Worm (Caenorhabditis elegans) whole organism, mixed stage, embryonic: ENCODE data around the gene str-46.

Source experiments
- M03D4.4 ChIP-seq: sonication (generic microtip); optimal IDR thresholded peaks from 2 replicates; lab custom pipeline; 2017; ENCODE audit warnings: mild to moderate bottlenecking, missing genetic modification characterization, missing compliant biosample characterization
- bed-3 ChIP-seq: fragments of 200-800 bp; sonication (Bioruptor generic); optimal IDR thresholded peaks from 3 replicates; lab custom pipeline; 2018; ENCODE audit warnings: mild to moderate bottlenecking, missing genetic modification characterization, moderate library complexity, missing compliant biosample characterization
- ceh-39 ChIP-seq: fragments of 150-350 bp; optimal IDR thresholded peaks from 2 replicates; lab custom pipeline; 2014; ENCODE audit warnings: missing biosample characterization, missing genetic modification characterization
- ceh-43 ChIP-seq: fragments of 200-800 bp; sonication (Bioruptor generic); optimal IDR thresholded peaks from 2 replicates; lab custom pipeline; 2018; ENCODE audit warnings: mild to moderate bottlenecking, missing genetic modification characterization, moderate library complexity, missing compliant biosample characterization
- ceh-83 ChIP-seq: fragments of 200-800 bp; sonication (Bioruptor generic); optimal IDR thresholded peaks from 2 replicates; lab custom pipeline; 2018; ENCODE audit warnings: mild to moderate bottlenecking, missing genetic modification characterization, missing compliant biosample characterization
- ces-1 ChIP-seq: fragments of 150-350 bp; optimal IDR thresholded peaks from 2 replicates; lab custom pipeline; 2014; ENCODE audit warnings: missing biosample characterization, missing genetic modification reagents, missing genetic modification characterization
- cnd-1 ChIP-seq: fragments of 200-800 bp; sonication (Bioruptor generic); optimal IDR thresholded peaks from 2 replicates; lab custom pipeline; 2018; ENCODE audit warnings: mild to moderate bottlenecking, missing genetic modification characterization, missing compliant biosample characterization
- drap-1 ChIP-seq: fragments of 200-800 bp; sonication (Bioruptor generic); optimal IDR thresholded peaks from 3 replicates; lab custom pipeline; 2018; ENCODE audit warnings: mild to moderate bottlenecking, missing genetic modification characterization, missing compliant biosample characterization
- elt-1 ChIP-seq: sonication (generic microtip); optimal IDR thresholded peaks from 2 replicates; lab custom pipeline; 2017; ENCODE audit warnings: missing genetic modification characterization, mild to moderate bottlenecking, missing compliant biosample characterization, antibody characterized with exemption, moderate library complexity, borderline replicate concordance; ENCODE audit not compliant: insufficient read depth
- elt-3 ChIP-seq: fragments of 150-350 bp; optimal IDR thresholded peaks from 2 replicates; lab custom pipeline; 2014; ENCODE audit warnings: missing biosample characterization, missing genetic modification characterization
- flh-1 ChIP-seq: fragments of 200-800 bp; sonication (Bioruptor generic); optimal IDR thresholded peaks from 2 replicates; lab custom pipeline; 2018; ENCODE audit warnings: mild to moderate bottlenecking, missing genetic modification characterization, moderate library complexity, missing compliant biosample characterization
- ham-2 ChIP-seq: fragments of 200-800 bp; sonication (Bioruptor generic); optimal IDR thresholded peaks from 2 replicates; lab custom pipeline; 2018; ENCODE audit warnings: mild to moderate bottlenecking, missing genetic modification characterization, missing compliant biosample characterization
- lin-13 ChIP-seq: fragments of 150-350 bp; optimal IDR thresholded peaks from 2 replicates; lab custom pipeline; 2014; ENCODE audit warnings: missing biosample characterization, missing genetic modification characterization
- lin-32 ChIP-seq: fragments of 200-800 bp; sonication (Bioruptor generic); optimal IDR thresholded peaks from 2 replicates; lab custom pipeline; 2018; ENCODE audit warnings: mild to moderate bottlenecking, missing genetic modification characterization, missing compliant biosample characterization
- lsy-2 ChIP-seq: fragments of 150-350 bp; optimal IDR thresholded peaks from 2 replicates; lab custom pipeline; 2014; ENCODE audit warnings: missing biosample characterization, missing genetic modification characterization
- mab-5 ChIP-seq: fragments of 150-350 bp; optimal IDR thresholded peaks from 2 replicates; lab custom pipeline; 2014; ENCODE audit warnings: missing biosample characterization, missing genetic modification characterization
- mep-1 ChIP-seq: fragments of 150-350 bp; optimal IDR thresholded peaks from 2 replicates; lab custom pipeline; 2017; ENCODE audit warnings: missing biosample characterization, missing genetic modification reagents, missing genetic modification characterization, inconsistent platforms
- mls-2 ChIP-seq: sonication (generic microtip); optimal IDR thresholded peaks from 2 replicates; lab custom pipeline; 2016; ENCODE audit warnings: mild to moderate bottlenecking, missing genetic modification characterization, moderate library complexity, missing compliant biosample characterization
- nhr-12 ChIP-seq: fragments of 150-350 bp; optimal IDR thresholded peaks from 2 replicates; lab custom pipeline; 2014; ENCODE audit warnings: missing biosample characterization, missing genetic modification characterization
- nhr-28 ChIP-seq: fragments of 150-350 bp; optimal IDR thresholded peaks from 2 replicates; lab custom pipeline; 2014; ENCODE audit warnings: missing biosample characterization, missing genetic modification characterization
- nhr-76 ChIP-seq: sonication (generic microtip); optimal IDR thresholded peaks from 2 replicates; lab custom pipeline; 2017; ENCODE audit warnings: missing biosample characterization, missing genetic modification characterization
- pha-4 ChIP-seq: fragments of 150-350 bp; optimal IDR thresholded peaks from 2 replicates; lab custom pipeline; 2018; ENCODE audit warnings: missing biosample characterization, missing genetic modification reagents, missing genetic modification characterization
- snpc-4 ChIP-seq: fragments of 150-350 bp; optimal IDR thresholded peaks from 2 replicates; lab custom pipeline; 2014; ENCODE audit warnings: missing biosample characterization, missing genetic modification characterization
- tbx-8 ChIP-seq: fragments of 200-800 bp; sonication (Bioruptor generic); optimal IDR thresholded peaks from 2 replicates; lab custom pipeline; 2018; ENCODE audit warnings: mild to moderate bottlenecking, missing genetic modification characterization, moderate library complexity, missing compliant biosample characterization
- unc-120 ChIP-seq: sonication (generic microtip); optimal IDR thresholded peaks from 2 replicates; lab custom pipeline; 2017; ENCODE audit warnings: missing genetic modification characterization, missing compliant biosample characterization; ENCODE audit not compliant: poor library complexity, severe bottlenecking
- unc-39 ChIP-seq: fragments of 150-350 bp; optimal IDR thresholded peaks from 2 replicates; lab custom pipeline; 2014; ENCODE audit warnings: missing biosample characterization, missing genetic modification characterization
- unc-62 ChIP-seq: fragments of 150-350 bp; optimal IDR thresholded peaks from 2 replicates; lab custom pipeline; 2014; ENCODE audit warnings: missing biosample characterization, missing genetic modification reagents, missing genetic modification characterization
- zip-8 ChIP-seq: fragments of 150-350 bp; optimal IDR thresholded peaks from 2 replicates; lab custom pipeline; 2014; ENCODE audit warnings: missing biosample characterization, missing genetic modification characterization
- ztf-11 ChIP-seq: fragments of 150-350 bp; optimal IDR thresholded peaks from 2 replicates; lab custom pipeline; 2014; ENCODE audit warnings: missing biosample characterization, missing genetic modification characterization

Gene str-46

ce11 chrV:2857842-2858241 lies 41.9 kb downstream of the str-46 start, which contains the start of gene srj-55:
Gene srj-55, minus strand, starts transcription at chrV:2857942.
- TF ChIP-seq elt-1 (no peak), mls-2 (tag; lab: Kevin White, UChicago) (no peak), nhr-76 (tag; lab: Kevin White, UChicago) (no peak), mab-5 (tag; lab: Kevin White, UChicago) (no peak), unc-120 (tag; lab: Kevin White, UChicago) (no peak), nhr-12 (tag; lab: Kevin White, UChicago) (no peak), lin-32 (GFP tag; lab: Kevin White, UChicago) (no peak), nhr-28 (no peak), flh-1 (GFP tag; lab: Kevin White, UChicago) (no peak), unc-39 (tag; lab: Kevin White, UChicago) (no peak)

ce11 chrV:2855473-2855872 lies 44.3 kb downstream of the str-46 start, which contains the start of gene srj-57:
Gene srj-57, minus strand, starts transcription at chrV:2855573.
- TF ChIP-seq ces-1 (GFP tag; lab: Kevin White, UChicago) (no peak), lin-13 (tag; lab: Kevin White, UChicago) (no peak), bed-3 (GFP tag; lab: Kevin White, UChicago) (no peak), ztf-11 (tag; lab: Kevin White, UChicago) (no peak), lsy-2 (tag; lab: Kevin White, UChicago) (no peak), cnd-1 (tag; lab: Kevin White, UChicago) (no peak), drap-1 (no peak), nhr-76 (tag; lab: Kevin White, UChicago) (no peak), tbx-8 (GFP tag; lab: Kevin White, UChicago) (no peak), pha-4 (no peak), mls-2 (tag; lab: Kevin White, UChicago) (no peak), ceh-43 (GFP tag; lab: Kevin White, UChicago) (no peak), elt-3 (tag; lab: Kevin White, UChicago) (no peak), ceh-39 (no peak), lin-32 (GFP tag; lab: Kevin White, UChicago) (no peak), M03D4.4 (tag; lab: Kevin White, UChicago) (no peak), mab-5 (tag; lab: Kevin White, UChicago) (no peak), nhr-28 (no peak), ham-2 (GFP tag; lab: Kevin White, UChicago) (no peak)

DNA sequence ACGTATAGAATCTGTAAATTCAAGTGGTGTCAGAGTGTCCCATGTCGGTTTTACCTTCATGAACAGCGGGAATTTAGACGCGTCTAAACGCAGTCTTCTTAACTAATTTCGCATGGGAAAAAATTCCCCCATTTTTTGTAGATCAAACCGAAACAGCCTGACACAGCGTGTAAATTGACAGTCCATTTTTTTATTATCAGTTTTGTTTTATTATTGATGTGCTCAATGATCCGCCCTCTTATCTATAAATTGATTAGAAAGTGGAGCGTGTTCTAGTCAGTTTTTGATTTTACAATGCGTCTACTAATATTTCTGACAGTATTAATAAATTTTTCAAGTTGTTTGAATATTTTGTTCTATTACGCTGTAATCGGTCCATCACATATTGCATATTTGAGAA lies 50.7 kb downstream of the str-46 start, which contains the start of gene ugt-53:
Gene ugt-53, plus strand, starts transcription at position 273 of the 400 bp plus-strand sequence.
- TF ChIP-seq lin-13 (tag; lab: Kevin White, UChicago): no peak
- no peak for TF ChIP-seq nhr-76 (tag; lab: Kevin White, UChicago)
- TF ChIP-seq unc-39 (tag; lab: Kevin White, UChicago): no peak
- TF ChIP-seq lin-32 (GFP tag; lab: Kevin White, UChicago): no peak
- TF ChIP-seq ham-2 (GFP tag; lab: Kevin White, UChicago): no peak
- TF ChIP-seq unc-62 (GFP tag; lab: Kevin White, UChicago): no peak
- no peak for TF ChIP-seq flh-1 (GFP tag; lab: Kevin White, UChicago)
- no peak for TF ChIP-seq pha-4
- TF ChIP-seq ceh-83 (GFP tag; lab: Kevin White, UChicago): no peak
- no peak for TF ChIP-seq drap-1
- TF ChIP-seq snpc-4 (tag; lab: Kevin White, UChicago): no peak
- TF ChIP-seq cnd-1 (tag; lab: Kevin White, UChicago): no peak
- TF ChIP-seq elt-3 (tag; lab: Kevin White, UChicago): no peak
- no peak for TF ChIP-seq nhr-12 (tag; lab: Kevin White, UChicago)
- no peak for TF ChIP-seq mep-1
- no peak for TF ChIP-seq zip-8 (tag; lab: Kevin White, UChicago)
- TF ChIP-seq, all 35 proteins: peak for 0
